Fruit fly (Drosophila melanogaster): Measurements from ENCODE around the gene Ost48.

The Ost48 gene

dm6 chrX:9118961-9119633 lies 39.2 kb downstream of the Ost48 start (continued):
- no peak for TF ChIP-seq CG17186 (GFP tag; optimal IDR thresholded peaks at IDR 0.05)
- TF ChIP-seq CG1647 (GFP tag; optimal IDR thresholded peaks at IDR 0.05): no peak
- TF ChIP-seq rib (GFP tag; IDR thresholded peaks at IDR 0.05): no peak
- no peak for TF ChIP-seq bab2 (GFP tag; optimal IDR thresholded peaks at IDR 0.05)
- 0 out of 2 replicates have a peak, but pooled peaks have one; percentile 48 for TF ChIP-seq HLH3B (GFP tag; IDR thresholded peaks at IDR 0.05)
- no peak for TF ChIP-seq CG11085 (GFP tag; IDR thresholded peaks at IDR 0.05)
- TF ChIP-seq chif (GFP tag; optimal IDR thresholded peaks at IDR 0.05): peak in 1 of 2 experiments; percentile 6
- TF ChIP-seq so (GFP tag; IDR thresholded peaks at IDR 0.05): peak; percentile 32; the same call in 1 of the 3 replicates
- TF ChIP-seq CG12071 (GFP tag; optimal IDR thresholded peaks at IDR 0.05): no peak
- no peak for TF ChIP-seq lola (GFP tag; optimal IDR thresholded peaks at IDR 0.05)
- TF ChIP-seq peb (GFP tag; IDR thresholded peaks at IDR 0.05): no peak
- TF ChIP-seq E2f1 (GFP tag; IDR thresholded peaks at IDR 0.05): no peak
- no peak for TF ChIP-seq Lhr (GFP tag; optimal IDR thresholded peaks at IDR 0.05)
- TF ChIP-seq ro (GFP tag; IDR thresholded peaks at IDR 0.05): no peak
- TF ChIP-seq lilli (GFP tag; optimal IDR thresholded peaks at IDR 0.05): peak; percentile 32
- TF ChIP-seq CG34224 (GFP tag; IDR thresholded peaks at IDR 0.05; ENCODE audit: partially characterized antibody): no peak
- TF ChIP-seq lbe (GFP tag; optimal IDR thresholded peaks at IDR 0.05): no peak
- no peak for TF ChIP-seq CG8089 (GFP tag; optimal IDR thresholded peaks at IDR 0.05)
- TF ChIP-seq CG10267 (tag; optimal IDR thresholded peaks at IDR 0.05): peak; percentile 16
- TF ChIP-seq Vsx1 (GFP tag; optimal IDR thresholded peaks at IDR 0.05): no peak
- no peak for TF ChIP-seq grau (tag; optimal IDR thresholded peaks at IDR 0.05)
- no peak for TF ChIP-seq al (GFP tag; IDR thresholded peaks at IDR 0.05)
- TF ChIP-seq tio (GFP tag; optimal IDR thresholded peaks at IDR 0.05): no peak
- TF ChIP-seq gce (GFP tag; IDR thresholded peaks at IDR 0.05): no peak
- TF ChIP-seq GATAe (GFP tag; conservative IDR thresholded peaks at IDR 0.05): no peak
- TF ChIP-seq CG11093 (GFP tag; IDR thresholded peaks at IDR 0.05): no peak
- TF ChIP-seq CG31224 (GFP tag; IDR thresholded peaks at IDR 0.05): no peak
- TF ChIP-seq tgo (GFP tag; IDR thresholded peaks at IDR 0.05): no peak
- TF ChIP-seq Deaf1 (tag; optimal IDR thresholded peaks at IDR 0.05): peak; percentile 21
- no peak for TF ChIP-seq cato (GFP tag; optimal IDR thresholded peaks at IDR 0.05; ENCODE audit: borderline replicate concordance)
- peak; percentile 36 for TF ChIP-seq CG4820 (GFP tag; optimal IDR thresholded peaks at IDR 0.05)
- TF ChIP-seq Xrp1 (GFP tag; IDR thresholded peaks at IDR 0.05): peak; percentile 44; the same call in 1 of the 2 replicates
- TF ChIP-seq CG6791 (GFP tag; IDR thresholded peaks at IDR 0.05; ENCODE audit: partially characterized antibody): no peak
- no peak for TF ChIP-seq sd (tag; optimal IDR thresholded peaks at IDR 0.05)
- TF ChIP-seq CG18599 (GFP tag; optimal IDR thresholded peaks at IDR 0.05): peak; percentile 65
- TF ChIP-seq vvl (GFP tag; IDR thresholded peaks at IDR 0.05): no peak
- no peak for TF ChIP-seq klu (GFP tag; IDR thresholded peaks at IDR 0.05)
- no peak for TF ChIP-seq CG17568 (GFP tag; optimal IDR thresholded peaks at IDR 0.05)
- no peak for TF ChIP-seq Optix (GFP tag; IDR thresholded peaks at IDR 0.05)
- TF ChIP-seq CG6765 (GFP tag; optimal IDR thresholded peaks at IDR 0.05): no peak
- no peak for TF ChIP-seq Oli (tag; optimal IDR thresholded peaks at IDR 0.05)
- TF ChIP-seq CG1832 (GFP tag; optimal IDR thresholded peaks at IDR 0.05): no peak
- TF ChIP-seq CG6654 (GFP tag; optimal IDR thresholded peaks at IDR 0.05): peak; percentile 24
- TF ChIP-seq yki (optimal IDR thresholded peaks at IDR 0.05): no peak
- TF ChIP-seq CG16863 (GFP tag; optimal IDR thresholded peaks at IDR 0.05): no peak
- no peak for TF ChIP-seq prd (optimal IDR thresholded peaks at IDR 0.05)
- TF ChIP-seq prd (GFP tag; IDR thresholded peaks at IDR 0.05): peak; percentile 27; the same call in 2 of the 3 replicates
- TF ChIP-seq p53 (GFP tag; optimal IDR thresholded peaks at IDR 0.05): no peak
- TF ChIP-seq Lim3 (GFP tag; IDR thresholded peaks at IDR 0.05): no peak
- no peak for TF ChIP-seq Mad (GFP tag; optimal IDR thresholded peaks at IDR 0.05)
- TF ChIP-seq CG30431 (GFP tag; optimal IDR thresholded peaks at IDR 0.05): no peak
